Worm (Caenorhabditis elegans): ENCODE results near the gene fbxa-69.

DNA sequence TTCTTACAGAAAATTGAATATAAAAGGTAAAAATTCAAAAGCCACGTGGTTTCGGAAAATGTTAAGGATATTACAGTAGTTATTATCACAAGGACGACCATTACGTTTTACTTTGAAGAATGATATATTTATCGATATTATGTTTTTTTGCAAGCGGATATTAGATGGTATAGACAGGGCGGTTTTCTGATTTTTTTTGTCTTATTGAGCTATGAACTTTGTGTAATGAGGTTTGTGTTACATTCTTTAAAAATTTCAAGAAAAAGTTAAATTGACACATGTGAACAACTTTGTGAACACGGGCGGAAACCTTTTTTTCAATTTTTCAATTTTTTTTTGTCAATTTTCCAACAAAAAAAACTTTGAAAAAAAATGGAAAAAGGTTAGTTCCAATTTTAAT, 9.1 kb upstream of the fbxa-69 start, which contains the start of gene srbc-50:
- TF ChIP-seq jun-1 (tag; optimal IDR thresholded peaks at IDR 0.05): no peak
- no peak for TF ChIP-seq nhr-77 (tag; optimal IDR thresholded peaks at IDR 0.05)
- no peak for TF ChIP-seq rbr-2 (tag; optimal IDR thresholded peaks at IDR 0.05)
- TF ChIP-seq unc-62 (GFP tag; optimal IDR thresholded peaks at IDR 0.05 in 1 of 2): no peak
- no peak for TF ChIP-seq unc-62 (tag; optimal IDR thresholded peaks at IDR 0.05)
- TF ChIP-seq fkh-10 (GFP tag; optimal IDR thresholded peaks at IDR 0.05): no peak
- no peak for TF ChIP-seq nhr-10 (tag; optimal IDR thresholded peaks at IDR 0.05)
- TF ChIP-seq aly-2 (tag; optimal IDR thresholded peaks at IDR 0.05): no peak
- TF ChIP-seq hlh-30 (tag; optimal IDR thresholded peaks at IDR 0.05; ENCODE audit: insufficient read depth): no peak
- no peak for TF ChIP-seq unc-130 (GFP tag; optimal IDR thresholded peaks at IDR 0.05)
- TF ChIP-seq nhr-11 (tag; optimal IDR thresholded peaks at IDR 0.05): no peak
- no peak for TF ChIP-seq snpc-4 (tag; optimal IDR thresholded peaks at IDR 0.05)
- no peak for TF ChIP-seq ces-1 (GFP tag; optimal IDR thresholded peaks at IDR 0.05)
